Worm (Caenorhabditis elegans): ENCODE data around the gene srd-70.

The srd-70 gene

DNA sequence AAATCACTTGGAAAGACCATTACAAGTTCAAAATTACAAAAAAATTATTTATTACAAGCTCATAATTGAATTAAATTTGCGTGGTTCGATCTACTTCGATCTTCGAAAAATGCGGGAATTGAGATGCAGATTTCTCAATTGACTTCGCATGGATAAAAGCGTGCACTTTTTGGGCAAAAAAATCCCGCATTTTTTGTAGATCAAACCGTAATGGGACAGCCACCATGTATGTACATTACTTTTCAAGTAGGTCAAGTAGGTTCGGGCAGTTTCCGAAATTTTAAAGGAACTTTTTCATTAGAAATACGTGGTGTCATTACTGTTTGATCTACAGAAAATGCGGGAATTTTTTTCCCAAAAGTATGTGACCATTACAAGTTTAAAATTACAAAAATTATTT is 43.6 kb downstream of the srd-70 start (continued):
- TF ChIP-seq rcor-1 (GFP tag; IDR thresholded peaks at IDR 0.05) (0 out of 2 replicates have a peak, but pooled peaks have one; percentile 21), akir-1 (GFP tag; optimal IDR thresholded peaks at IDR 0.05) (no peak), B0336.3 (GFP tag; IDR thresholded peaks at IDR 0.05) (peak; percentile 89), ceh-40 (GFP tag; IDR thresholded peaks at IDR 0.05) (no peak), K12H6.12 (tag; optimal IDR thresholded peaks at IDR 0.05) (no peak), nhr-80 (tag; optimal IDR thresholded peaks at IDR 0.05) (peak; percentile 61), mxl-1 (tag; optimal IDR thresholded peaks at IDR 0.05) (no peak), attf-6 (GFP tag; IDR thresholded peaks at IDR 0.05) (peak; percentile 26; the same call in 1 of the 2 replicates), zfh-2 (GFP tag; conservative IDR thresholded peaks at IDR 0.05) (no peak), let-607 (tag; optimal IDR thresholded peaks at IDR 0.05) (peak in 1 of 2 experiments; percentile 72), xnd-1 (tag; optimal IDR thresholded peaks at IDR 0.05) (peak; percentile 47), nhr-90 (tag; optimal IDR thresholded peaks at IDR 0.05) (peak; percentile 74), nhr-179 (tag; optimal IDR thresholded peaks at IDR 0.05) (peak; percentile 4), ztf-6 (GFP tag; IDR thresholded peaks at IDR 0.05) (no peak), madf-8 (GFP tag; conservative IDR thresholded peaks at IDR 0.05) (peak; percentile 59), bed-2 (GFP tag; IDR thresholded peaks at IDR 0.05) (no peak), ztf-26 (tag; optimal IDR thresholded peaks at IDR 0.05) (no peak), ama-1 (optimal IDR thresholded peaks at IDR 0.05) (no peak), ama-1 (GFP tag; optimal IDR thresholded peaks at IDR 0.05) (no peak), lir-1 (GFP tag; conservative IDR thresholded peaks at IDR 0.05) (peak; percentile 14; the same call in 1 of the 2 replicates), lsy-27 (tag; optimal IDR thresholded peaks at IDR 0.05; ENCODE audit: borderline replicate concordance, insufficient read depth) (no peak), cebp-2 (GFP tag; IDR thresholded peaks at IDR 0.05) (peak; percentile 42; the same call in 1 of the 2 replicates), sea-2 (GFP tag; IDR thresholded peaks at IDR 0.05) (no peak), madf-3 (GFP tag; IDR thresholded peaks at IDR 0.05) (0 out of 2 replicates have a peak, but pooled peaks have one; percentile 51), ztf-28 (GFP tag; IDR thresholded peaks at IDR 0.05) (no peak), B0035.1 (tag; optimal IDR thresholded peaks at IDR 0.05) (peak; percentile 30), lin-54 (GFP tag; optimal IDR thresholded peaks at IDR 0.05) (peak; percentile 57), Y79H2A.3 (GFP tag; conservative IDR thresholded peaks at IDR 0.05) (no peak), aptf-3 (GFP tag; IDR thresholded peaks at IDR 0.05) (no peak), lag-1 (GFP tag; IDR thresholded peaks at IDR 0.05) (no peak), dox-1 (GFP tag; IDR thresholded peaks at IDR 0.05) (peak; percentile 54; the same call in 1 of the 2 replicates), athp-1 (tag; optimal IDR thresholded peaks at IDR 0.05) (peak; percentile 21), pha-4 (tag; optimal IDR thresholded peaks at IDR 0.05) (no peak), snpc-3.4 (tag; optimal IDR thresholded peaks at IDR 0.05) (no peak), B0019.2 (GFP tag; conservative IDR thresholded peaks at IDR 0.05) (no peak), nhr-120 (GFP tag; IDR thresholded peaks at IDR 0.05) (no peak), atf-7 (tag; optimal IDR thresholded peaks at IDR 0.05) (peak; percentile 80), C17E4.6 (GFP tag; IDR thresholded peaks at IDR 0.05) (no peak), T07F8.4 (tag; optimal IDR thresholded peaks at IDR 0.05) (no peak), fkh-3 (tag; optimal IDR thresholded peaks at IDR 0.05) (no peak), ztf-3 (GFP tag; optimal IDR thresholded peaks at IDR 0.05) (no peak), F22D6.2 (tag; optimal IDR thresholded peaks at IDR 0.05) (no peak), lsl-1 (GFP tag; optimal IDR thresholded peaks at IDR 0.05) (no peak), F10E7.11 (tag; optimal IDR thresholded peaks at IDR 0.05) (peak; percentile 41), F57A8.1 (GFP tag; optimal IDR thresholded peaks at IDR 0.05) (no peak), snpc-1.3 (tag; optimal IDR thresholded peaks at IDR 0.05; ENCODE audit: insufficient read depth) (no peak), Y56A3A.18 (GFP tag; IDR thresholded peaks at IDR 0.05) (peak; percentile 66), let-526 (GFP tag; IDR thresholded peaks at IDR 0.05) (0 out of 2 replicates have a peak, but pooled peaks have one; percentile 31), chd-7 (tag; optimal IDR thresholded peaks at IDR 0.05) (peak; percentile 71)

Data from whole organism, young adult.